Fruit fly (Drosophila melanogaster): Measurements from ENCODE around the gene AIF.

The AIF gene

dm6 chr2L:2202018-2202852 lies 50.7 kb downstream of the AIF start (continued):
- TF ChIP-seq CG3407 (GFP tag; optimal IDR thresholded peaks at IDR 0.05) (peak; percentile 99), HLH54F (GFP tag; optimal IDR thresholded peaks at IDR 0.05) (peak; percentile 89), Hmr (GFP tag; optimal IDR thresholded peaks at IDR 0.05) (peak; percentile 83), disco-r (GFP tag; optimal IDR thresholded peaks at IDR 0.05) (peak; percentile 96), Rx (GFP tag; IDR thresholded peaks at IDR 0.05) (peak; percentile 98), scrt (GFP tag; optimal IDR thresholded peaks at IDR 0.05) (peak; percentile 92), CG3065 (GFP tag; optimal IDR thresholded peaks at IDR 0.05) (peak; percentile 96), CG1603 (tag; optimal IDR thresholded peaks at IDR 0.05) (peak; percentile 99), CG7372 (GFP tag; IDR thresholded peaks at IDR 0.05) (peak; percentile 96), CG13287 (GFP tag; IDR thresholded peaks at IDR 0.05; ENCODE audit: partially characterized antibody) (no peak), luna (GFP tag; optimal IDR thresholded peaks at IDR 0.05) (no peak), gem (tag; optimal IDR thresholded peaks at IDR 0.05) (peak; percentile 100), CG11695 (GFP tag; IDR thresholded peaks at IDR 0.05) (peak; percentile 98), dati (GFP tag; IDR thresholded peaks at IDR 0.05) (peak; percentile 98), CG6765 (GFP tag; optimal IDR thresholded peaks at IDR 0.05) (no peak), Spps (tag; optimal IDR thresholded peaks at IDR 0.05) (peak; percentile 100), CG31441 (GFP tag; IDR thresholded peaks at IDR 0.05) (peak; percentile 99), CG7987 (GFP tag; optimal IDR thresholded peaks at IDR 0.05) (peak; percentile 79), Side (GFP tag; optimal IDR thresholded peaks at IDR 0.05) (peak; percentile 98), CG10979 (tag; optimal IDR thresholded peaks at IDR 0.05) (peak; percentile 100), HHEX (GFP tag; optimal IDR thresholded peaks at IDR 0.05) (peak; percentile 97), Dll (GFP tag; IDR thresholded peaks at IDR 0.05; ENCODE audit: partially characterized antibody) (peak; percentile 68; the same call in 3 of the 4 replicates), h (optimal IDR thresholded peaks at IDR 0.05) (no peak), sna (GFP tag; IDR thresholded peaks at IDR 0.05; ENCODE audit: partially characterized antibody) (peak; percentile 80), sens-2 (GFP tag; IDR thresholded peaks at IDR 0.05) (peak; percentile 99), CG9817 (tag; optimal IDR thresholded peaks at IDR 0.05) (peak; percentile 87), dimm (GFP tag; IDR thresholded peaks at IDR 0.05) (peak; percentile 99), gce (GFP tag; IDR thresholded peaks at IDR 0.05) (peak; percentile 100), lov (optimal IDR thresholded peaks at IDR 0.05) (no peak), lov (GFP tag; IDR thresholded peaks at IDR 0.05) (peak; percentile 100), CG2120 (GFP tag; optimal IDR thresholded peaks at IDR 0.05) (peak; percentile 37), wek (GFP tag; optimal IDR thresholded peaks at IDR 0.05) (peak; percentile 94), gro (GFP tag; optimal IDR thresholded peaks at IDR 0.05) (peak; percentile 14), CG1529 (GFP tag; optimal IDR thresholded peaks at IDR 0.05) (peak; percentile 100), NfI (GFP tag; optimal IDR thresholded peaks at IDR 0.05) (peak; percentile 95), MTF-1 (GFP tag; optimal IDR thresholded peaks at IDR 0.05; ENCODE audit: borderline replicate concordance) (peak; percentile 98), ci (GFP tag; IDR thresholded peaks at IDR 0.05) (peak; percentile 100), Atf3 (GFP tag; optimal IDR thresholded peaks at IDR 0.05) (peak; percentile 98), ase (GFP tag; IDR thresholded peaks at IDR 0.05) (peak; percentile 99), vfl (GFP tag; optimal IDR thresholded peaks at IDR 0.05) (peak; percentile 88), Oaz (GFP tag; IDR thresholded peaks at IDR 0.05) (peak; percentile 94), CG1792 (GFP tag; optimal IDR thresholded peaks at IDR 0.05) (peak; percentile 96), ham (GFP tag; IDR thresholded peaks at IDR 0.05) (0 out of 2 replicates have a peak, but pooled peaks have one; percentile 35), Dip2 (GFP tag; IDR thresholded peaks at IDR 0.05) (peak; percentile 64), wor (GFP tag; IDR thresholded peaks at IDR 0.05) (peak; percentile 99), CG4404 (GFP tag; IDR thresholded peaks at IDR 0.05) (peak; percentile 99), sqz (GFP tag; optimal IDR thresholded peaks at IDR 0.05) (peak; percentile 98), CG32532 (GFP tag; IDR thresholded peaks at IDR 0.05) (peak; percentile 85), wdn (GFP tag; IDR thresholded peaks at IDR 0.05) (peak; percentile 84; the same call in 1 of the 2 replicates), dm (GFP tag; optimal IDR thresholded peaks at IDR 0.05) (peak; percentile 95)
